Worm (Caenorhabditis elegans): Measurements from ENCODE around the gene srbc-56.

DNA sequence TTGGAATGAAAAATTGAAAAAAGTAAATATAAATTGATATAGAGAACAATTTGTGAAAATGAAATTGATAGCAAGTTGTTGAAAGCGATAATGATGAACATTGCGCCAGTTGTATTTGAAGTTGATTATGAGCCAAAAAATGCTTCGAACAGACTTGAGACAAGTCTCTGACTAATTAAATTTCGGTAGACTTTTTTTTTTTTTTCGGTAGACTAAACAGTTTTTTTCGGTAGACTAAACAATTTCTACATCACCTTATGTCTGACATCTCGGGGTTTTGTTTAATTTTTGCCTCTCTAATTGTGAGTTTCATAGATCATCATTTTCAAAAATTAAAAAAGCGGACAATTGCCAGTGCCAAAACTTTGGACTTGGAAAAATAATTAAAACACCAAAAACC lies 2.1 kb upstream of the srbc-56 start, which contains the start of gene srbc-54:
- no peak for TF ChIP-seq dmd-9 (GFP tag; IDR thresholded peaks at IDR 0.05)
- no peak for TF ChIP-seq unc-62 (GFP tag; optimal IDR thresholded peaks at IDR 0.05 in 1 of 2)
- TF ChIP-seq unc-62 (tag; optimal IDR thresholded peaks at IDR 0.05) = no peak
- no peak for TF ChIP-seq ceh-62 (tag; optimal IDR thresholded peaks at IDR 0.05)

Measured in whole organism, L4 larva.